Fruit fly (Drosophila melanogaster): ENCODE results near the gene naz.

The naz gene

dm6 chr3R:18296084-18296483, 32.7 kb downstream of the naz start (continued):
- TF ChIP-seq CG6765 (GFP tag; optimal IDR thresholded peaks at IDR 0.05) = peak; percentile 53
- peak; percentile 10 for TF ChIP-seq CG12071 (GFP tag; optimal IDR thresholded peaks at IDR 0.05)
- TF ChIP-seq Dek (tag; optimal IDR thresholded peaks at IDR 0.05) = peak; percentile 20
- peak; percentile 57 for TF ChIP-seq BtbVII (GFP tag; optimal IDR thresholded peaks at IDR 0.05)
- TF ChIP-seq Dfd (GFP tag; optimal IDR thresholded peaks at IDR 0.05) = no peak
- TF ChIP-seq caup (GFP tag; optimal IDR thresholded peaks at IDR 0.05; ENCODE audit: severe bottlenecking) = peak; percentile 67
- TF ChIP-seq CG14014 (GFP tag; IDR thresholded peaks at IDR 0.05) = no peak
- TF ChIP-seq chinmo (GFP tag; IDR thresholded peaks at IDR 0.05; ENCODE audit: partially characterized antibody) = 0 out of 4 replicates have a peak, but pooled peaks have one; percentile 35
- TF ChIP-seq lilli (GFP tag; optimal IDR thresholded peaks at IDR 0.05) = peak; percentile 20
- no peak for TF ChIP-seq Ada2b (GFP tag; IDR thresholded peaks at IDR 0.05)
- TF ChIP-seq lab (GFP tag; optimal IDR thresholded peaks at IDR 0.05) = peak; percentile 76
- TF ChIP-seq pan (optimal IDR thresholded peaks at IDR 0.05) = no peak
- peak in 1 of 2 experiments; percentile 7 for TF ChIP-seq pan (GFP tag; optimal IDR thresholded peaks at IDR 0.05 in 1 of 2, IDR thresholded peaks at IDR 0.05 in 1 of 2)
- TF ChIP-seq bigmax (GFP tag; optimal IDR thresholded peaks at IDR 0.05) = peak; percentile 53
- TF ChIP-seq Fer1 (GFP tag; optimal IDR thresholded peaks at IDR 0.05) = peak; percentile 51
- peak; percentile 36 for TF ChIP-seq fd3F (GFP tag; optimal IDR thresholded peaks at IDR 0.05)
- TF ChIP-seq CG13894 (tag; optimal IDR thresholded peaks at IDR 0.05) = no peak
- TF ChIP-seq org-1 (GFP tag; optimal IDR thresholded peaks at IDR 0.05) = no peak
- no peak for TF ChIP-seq ewg (GFP tag; optimal IDR thresholded peaks at IDR 0.05)
- peak; percentile 48 for TF ChIP-seq sens (GFP tag)
- TF ChIP-seq CG6683 (GFP tag; optimal IDR thresholded peaks at IDR 0.05) = peak; percentile 4
- TF ChIP-seq Fer3 (tag; optimal IDR thresholded peaks at IDR 0.05) = peak; percentile 37
- TF ChIP-seq CG15269 (tag; optimal IDR thresholded peaks at IDR 0.05) = peak; percentile 12
- TF ChIP-seq sc (optimal IDR thresholded peaks at IDR 0.05) = no peak
- TF ChIP-seq sc (GFP tag; optimal IDR thresholded peaks at IDR 0.05) = no peak
- TF ChIP-seq CG15514 (GFP tag; optimal IDR thresholded peaks at IDR 0.05) = peak; percentile 51
- TF ChIP-seq CG3281 (GFP tag; optimal IDR thresholded peaks at IDR 0.05) = peak; percentile 50
- TF ChIP-seq mirr (GFP tag; optimal IDR thresholded peaks at IDR 0.05) = peak; percentile 8
- peak; percentile 13 for TF ChIP-seq CG12659 (GFP tag; optimal IDR thresholded peaks at IDR 0.05)

- peak; percentile 23 for TF ChIP-seq grau (tag; optimal IDR thresholded peaks at IDR 0.05)
- TF ChIP-seq CG15269 (tag; optimal IDR thresholded peaks at IDR 0.05) = peak; percentile 50
- no peak for TF ChIP-seq Hmx (GFP tag; optimal IDR thresholded peaks at IDR 0.05)
- TF ChIP-seq Hey (tag; optimal IDR thresholded peaks at IDR 0.05) = no peak
- peak; percentile 43; the same call in 2 of the 3 replicates for TF ChIP-seq row (GFP tag; IDR thresholded peaks at IDR 0.05)
- TF ChIP-seq odd (GFP tag; optimal IDR thresholded peaks at IDR 0.05) = no peak
- TF ChIP-seq Drgx (GFP tag; IDR thresholded peaks at IDR 0.05) = 0 out of 2 replicates have a peak, but pooled peaks have one; percentile 20
- peak; percentile 50; the same call in 2 of the 3 replicates for TF ChIP-seq CG16813 (GFP tag; IDR thresholded peaks at IDR 0.05; ENCODE audit: partially characterized antibody)
- peak; percentile 52; the same call in 1 of the 3 replicates for TF ChIP-seq CG7963 (GFP tag; IDR thresholded peaks at IDR 0.05; ENCODE audit: partially characterized antibody)
- peak; percentile 9; the same call in 1 of the 2 replicates for TF ChIP-seq inv (GFP tag; IDR thresholded peaks at IDR 0.05; ENCODE audit: partially characterized antibody)
- peak; percentile 21 for TF ChIP-seq Nf-YC (tag; optimal IDR thresholded peaks at IDR 0.05)
- peak; percentile 46 for TF ChIP-seq CoRest (tag; optimal IDR thresholded peaks at IDR 0.05)
- peak; percentile 59; the same call in 2 of the 3 replicates for TF ChIP-seq CG6791 (GFP tag; IDR thresholded peaks at IDR 0.05; ENCODE audit: partially characterized antibody)
- TF ChIP-seq CG18262 (tag; optimal IDR thresholded peaks at IDR 0.05) = peak; percentile 22
- TF ChIP-seq CG13424 (tag; optimal IDR thresholded peaks at IDR 0.05) = peak; percentile 31
- TF ChIP-seq Sox102F (GFP tag; optimal IDR thresholded peaks at IDR 0.05) = peak; percentile 61
- TF ChIP-seq CG12659 (GFP tag; optimal IDR thresholded peaks at IDR 0.05) = peak; percentile 14
- TF ChIP-seq CG30020 (tag; optimal IDR thresholded peaks at IDR 0.05) = no peak
- peak; percentile 28 for TF ChIP-seq CG2678 (tag; optimal IDR thresholded peaks at IDR 0.05)
- peak; percentile 18 for TF ChIP-seq phol (tag; optimal IDR thresholded peaks at IDR 0.05)
- no peak for TF ChIP-seq CG11247 (GFP tag; IDR thresholded peaks at IDR 0.05)
These were observed 33.3 kb downstream of the naz start for dm6 chr3R:18295262-18295944.

Data from whole organism, embryonic.